Fruit fly (Drosophila melanogaster): ENCODE results near the gene Dcr-1.

The Dcr-1 gene

dm6 chr3R:22724149-22724973 is 16.5 kb downstream of the Dcr-1 start, which contains the start of gene Irp-1A (continued):
- peak; percentile 13 for TF ChIP-seq CG33213 (GFP tag; optimal IDR thresholded peaks at IDR 0.05)
- peak; percentile 66 for TF ChIP-seq Ssrp (tag; optimal IDR thresholded peaks at IDR 0.05)
- TF ChIP-seq sr (GFP tag; IDR thresholded peaks at IDR 0.05) = no peak
- peak; percentile 24; the same call in 1 of the 2 replicates for TF ChIP-seq sisA (GFP tag; IDR thresholded peaks at IDR 0.05)
- TF ChIP-seq CG31365 (tag; optimal IDR thresholded peaks at IDR 0.05) = no peak
- TF ChIP-seq nerfin-2 (GFP tag; IDR thresholded peaks at IDR 0.05; ENCODE audit: partially characterized antibody) = peak; percentile 49
- TF ChIP-seq slou (GFP tag; optimal IDR thresholded peaks at IDR 0.05) = peak; percentile 54
- peak; percentile 83 for TF ChIP-seq CG17359 (tag; optimal IDR thresholded peaks at IDR 0.05)
- TF ChIP-seq unc-4 (GFP tag; IDR thresholded peaks at IDR 0.05; ENCODE audit: partially characterized antibody) = peak; percentile 84
- peak; percentile 81 for TF ChIP-seq Dref (GFP tag; IDR thresholded peaks at IDR 0.05)
- no peak for TF ChIP-seq ac (GFP tag; optimal IDR thresholded peaks at IDR 0.05)
- no peak for TF ChIP-seq Elba2 (GFP tag; optimal IDR thresholded peaks at IDR 0.05)
- TF ChIP-seq z (GFP tag; IDR thresholded peaks at IDR 0.05) = no peak
- peak; percentile 85 for TF ChIP-seq CG13296 (GFP tag; optimal IDR thresholded peaks at IDR 0.05)
- TF ChIP-seq CG2889 (GFP tag; IDR thresholded peaks at IDR 0.05) = no peak
- peak; percentile 19 for TF ChIP-seq ewg (GFP tag; optimal IDR thresholded peaks at IDR 0.05)
- TF ChIP-seq slbo (GFP tag; IDR thresholded peaks at IDR 0.05) = peak; percentile 86
- peak; percentile 11 for TF ChIP-seq nau (GFP tag; optimal IDR thresholded peaks at IDR 0.05)
- no peak for TF ChIP-seq CG10959 (GFP tag; IDR thresholded peaks at IDR 0.05)
- peak; percentile 80 for TF ChIP-seq Sox102F (GFP tag; optimal IDR thresholded peaks at IDR 0.05)
- TF ChIP-seq CG15479 (GFP tag; optimal IDR thresholded peaks at IDR 0.05) = no peak
- no peak for TF ChIP-seq lov (optimal IDR thresholded peaks at IDR 0.05)
- 0 out of 3 replicates have a peak, but pooled peaks have one; percentile 57 for TF ChIP-seq lov (GFP tag; IDR thresholded peaks at IDR 0.05)
- peak; percentile 42 for TF ChIP-seq ssp (GFP tag; IDR thresholded peaks at IDR 0.05)
- TF ChIP-seq CG14050 (GFP tag; IDR thresholded peaks at IDR 0.05) = peak; percentile 36; the same call in 1 of the 3 replicates
- TF ChIP-seq CG16813 (GFP tag; IDR thresholded peaks at IDR 0.05; ENCODE audit: partially characterized antibody) = peak; percentile 81
- TF ChIP-seq CG30020 (tag; optimal IDR thresholded peaks at IDR 0.05) = peak; percentile 56
- TF ChIP-seq CG11085 (GFP tag; IDR thresholded peaks at IDR 0.05) = peak; percentile 62
- no peak for TF ChIP-seq Side (GFP tag; optimal IDR thresholded peaks at IDR 0.05)
- TF ChIP-seq gsb (GFP tag; IDR thresholded peaks at IDR 0.05) = peak; percentile 51; the same call in 1 of the 2 replicates
- peak; percentile 69 for TF ChIP-seq CG13775 (GFP tag; optimal IDR thresholded peaks at IDR 0.05)
- TF ChIP-seq Neu2 (GFP tag; optimal IDR thresholded peaks at IDR 0.05; ENCODE audit: borderline replicate concordance) = no peak
- TF ChIP-seq gem (tag; optimal IDR thresholded peaks at IDR 0.05) = peak; percentile 90
- TF ChIP-seq CG14667 (GFP tag; IDR thresholded peaks at IDR 0.05) = peak; percentile 55; the same call in 1 of the 2 replicates
- TF ChIP-seq onecut (GFP tag; IDR thresholded peaks at IDR 0.05) = peak; percentile 58
- no peak for TF ChIP-seq CG11398 (GFP tag; optimal IDR thresholded peaks at IDR 0.05)
- TF ChIP-seq CG1233 (GFP tag; optimal IDR thresholded peaks at IDR 0.05) = peak; percentile 41
- TF ChIP-seq gro (GFP tag; optimal IDR thresholded peaks at IDR 0.05) = peak; percentile 58
- TF ChIP-seq CG9609 (GFP tag; optimal IDR thresholded peaks at IDR 0.05) = peak; percentile 23
- no peak for TF ChIP-seq hth (optimal IDR thresholded peaks at IDR 0.05)
- TF ChIP-seq mirr (GFP tag; optimal IDR thresholded peaks at IDR 0.05) = peak; percentile 43
- peak; percentile 28 to 87 for TF ChIP-seq Hr51 (GFP tag; optimal IDR thresholded peaks at IDR 0.05)
- peak; percentile 73; the same call in 2 of the 3 replicates for TF ChIP-seq CG11456 (GFP tag; IDR thresholded peaks at IDR 0.05)
- peak; percentile 65 for TF ChIP-seq Nf-YB (GFP tag; optimal IDR thresholded peaks at IDR 0.05)
- TF ChIP-seq D19A (tag; optimal IDR thresholded peaks at IDR 0.05) = peak; percentile 78
- peak; percentile 85 for TF ChIP-seq Opbp (GFP tag; IDR thresholded peaks at IDR 0.05; ENCODE audit: partially characterized antibody)
- peak; percentile 77 for TF ChIP-seq CG7556 (GFP tag; optimal IDR thresholded peaks at IDR 0.05)
- peak; percentile 78 for TF ChIP-seq stc (GFP tag; IDR thresholded peaks at IDR 0.05)
- no peak for TF ChIP-seq pfk (GFP tag; optimal IDR thresholded peaks at IDR 0.05)
